Worm (Caenorhabditis elegans): ENCODE results near the gene nipi-3.

nipi-3 gene

DNA sequence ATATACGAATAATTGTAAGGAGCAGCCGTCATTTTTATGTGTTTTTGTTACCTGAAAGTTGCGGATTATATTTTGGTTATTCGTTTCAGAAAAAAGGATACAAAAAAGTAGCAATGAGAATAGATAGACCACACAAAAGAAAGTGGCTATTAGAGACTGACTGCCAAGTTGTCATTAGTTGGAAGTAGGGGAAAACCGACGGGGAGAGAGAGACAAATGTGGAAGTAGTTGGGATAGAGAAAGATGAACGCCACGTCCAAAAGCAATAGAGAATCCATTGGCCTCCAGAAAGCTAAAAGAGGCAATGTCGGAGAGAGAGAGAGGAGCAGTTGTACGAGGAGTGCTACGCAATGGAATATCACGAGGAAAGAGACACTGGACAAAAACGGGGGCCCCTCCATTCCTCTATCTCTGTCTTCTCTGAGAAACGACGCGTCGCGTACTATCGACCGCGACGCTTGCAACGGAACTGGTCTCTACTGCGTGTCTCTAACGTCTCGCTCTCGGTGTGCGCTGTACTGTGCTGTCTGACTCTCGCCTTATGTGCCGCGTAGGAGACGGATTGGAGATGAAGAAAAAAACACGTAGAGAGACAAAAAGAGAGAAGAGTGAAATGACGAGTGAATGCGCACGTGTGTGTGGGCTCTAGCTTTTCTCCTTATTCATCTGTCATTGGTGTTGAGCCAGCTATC lies 1.0 kb upstream of the nipi-3 start, which contains the start of gene rab-14 (continued):
- TF ChIP-seq Y75B8A.6 (GFP tag; IDR thresholded peaks at IDR 0.05), result no peak
- peak; percentile 48; the same call in 1 of the 2 replicates for TF ChIP-seq pha-4 (GFP tag; IDR thresholded peaks at IDR 0.05)
- no peak for TF ChIP-seq pha-4 (tag; optimal IDR thresholded peaks at IDR 0.05)
- TF ChIP-seq jun-1 (tag; optimal IDR thresholded peaks at IDR 0.05), result no peak
- TF ChIP-seq lir-3 (tag; optimal IDR thresholded peaks at IDR 0.05), result no peak
- no peak for TF ChIP-seq nhr-102 (tag; optimal IDR thresholded peaks at IDR 0.05)
- peak; percentile 52 for TF ChIP-seq lin-38 (GFP tag; IDR thresholded peaks at IDR 0.05)
- TF ChIP-seq skn-1 (tag; optimal IDR thresholded peaks at IDR 0.05), result peak; percentile 12
- TF ChIP-seq mxl-2 (GFP tag; conservative IDR thresholded peaks at IDR 0.05), result no peak
- no peak for TF ChIP-seq nhr-10 (tag; optimal IDR thresholded peaks at IDR 0.05)
- TF ChIP-seq hmg-1.1 (GFP tag; IDR thresholded peaks at IDR 0.05), result peak; percentile 87
- no peak for TF ChIP-seq nhr-76 (tag; optimal IDR thresholded peaks at IDR 0.05)
- 0 out of 2 replicates have a peak, but pooled peaks have one; percentile 29 for TF ChIP-seq T26A8.4 (GFP tag; IDR thresholded peaks at IDR 0.05)
- TF ChIP-seq dpl-1 (GFP tag; optimal IDR thresholded peaks at IDR 0.05), result no peak
- TF ChIP-seq lim-7 (GFP tag; IDR thresholded peaks at IDR 0.05), result no peak
- TF ChIP-seq attf-4 (tag; optimal IDR thresholded peaks at IDR 0.05), result no peak
- TF ChIP-seq Y105C5A.15 (GFP tag; IDR thresholded peaks at IDR 0.05), result no peak
- no peak for TF ChIP-seq fos-1 (tag; optimal IDR thresholded peaks at IDR 0.05)
- no peak for TF ChIP-seq ces-1 (GFP tag; optimal IDR thresholded peaks at IDR 0.05)
- no peak for TF ChIP-seq unc-130 (GFP tag; optimal IDR thresholded peaks at IDR 0.05)
- peak; percentile 87 for TF ChIP-seq hlh-30 (tag; optimal IDR thresholded peaks at IDR 0.05; ENCODE audit: insufficient read depth)
- peak; percentile 83 for TF ChIP-seq mep-1 (tag; optimal IDR thresholded peaks at IDR 0.05)
- 0 out of 2 replicates have a peak, but pooled peaks have one; percentile 30 for TF ChIP-seq vab-7 (GFP tag; IDR thresholded peaks at IDR 0.05)
- no peak for TF ChIP-seq daf-8 (GFP tag; IDR thresholded peaks at IDR 0.05)
- TF ChIP-seq nhr-11 (tag; optimal IDR thresholded peaks at IDR 0.05), result peak; percentile 55
- TF ChIP-seq pqm-1 (tag; optimal IDR thresholded peaks at IDR 0.05), result no peak
- TF ChIP-seq mdl-1 (tag; optimal IDR thresholded peaks at IDR 0.05), result peak; percentile 59 to 93
- no peak for TF ChIP-seq duxl-1 (tag; optimal IDR thresholded peaks at IDR 0.05; ENCODE audit: poor library complexity)
- no peak for TF ChIP-seq snpc-4 (tag; optimal IDR thresholded peaks at IDR 0.05)
- peak in 1 of 2 experiments; percentile 90 for TF ChIP-seq unc-62 (GFP tag; optimal IDR thresholded peaks at IDR 0.05 in 1 of 2)
- no peak for TF ChIP-seq unc-62 (tag; optimal IDR thresholded peaks at IDR 0.05)
- TF ChIP-seq F10B5.3 (tag; optimal IDR thresholded peaks at IDR 0.05), result no peak
- no peak for TF ChIP-seq snpc-1.2 (GFP tag; IDR thresholded peaks at IDR 0.05)
- peak; percentile 76 for TF ChIP-seq dmd-6 (GFP tag; IDR thresholded peaks at IDR 0.05)
- TF ChIP-seq ceh-20 (GFP tag; IDR thresholded peaks at IDR 0.05), result peak; percentile 57; the same call in 1 of the 2 replicates
- no peak for TF ChIP-seq Y5F2A.4 (GFP tag; optimal IDR thresholded peaks at IDR 0.05)
- TF ChIP-seq tag-97 (GFP tag; IDR thresholded peaks at IDR 0.05), result no peak
- no peak for TF ChIP-seq zip-11 (GFP tag; IDR thresholded peaks at IDR 0.05)
- TF ChIP-seq nhr-237 (tag; optimal IDR thresholded peaks at IDR 0.05), result no peak

DNA sequence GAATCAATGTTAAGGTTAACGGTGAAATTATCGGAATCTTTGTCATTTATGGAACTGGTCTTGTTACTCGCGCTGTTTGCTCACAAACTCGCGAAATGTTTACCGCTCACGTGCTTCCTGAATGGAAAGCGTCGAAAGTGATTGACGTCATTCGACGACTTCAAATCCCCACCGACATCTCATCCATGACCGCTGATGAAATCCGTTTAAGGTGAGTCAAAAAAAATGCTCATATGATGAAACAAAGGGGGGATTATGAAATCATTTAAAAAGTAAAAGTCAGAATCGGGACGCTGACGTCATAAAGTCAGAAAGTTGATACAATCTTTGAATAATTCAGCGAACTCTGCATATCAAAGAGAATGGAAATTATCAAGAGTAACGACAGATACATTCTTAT lies 824 bp downstream of the nipi-3 start:
- TF ChIP-seq nhr-102 (tag; optimal IDR thresholded peaks at IDR 0.05) (no peak), unc-130 (GFP tag; optimal IDR thresholded peaks at IDR 0.05) (no peak), nhr-11 (tag; optimal IDR thresholded peaks at IDR 0.05) (peak; percentile 70), daf-16 (GFP tag; optimal IDR thresholded peaks at IDR 0.05) (no peak), daf-16 (tag; optimal IDR thresholded peaks at IDR 0.05) (peak; percentile 9), mxl-3 (GFP tag; optimal IDR thresholded peaks at IDR 0.05) (peak; percentile 26), daf-19 (GFP tag; conservative IDR thresholded peaks at IDR 0.05) (no peak), lim-7 (GFP tag; IDR thresholded peaks at IDR 0.05) (no peak), hlh-30 (tag; optimal IDR thresholded peaks at IDR 0.05; ENCODE audit: insufficient read depth) (peak; percentile 45), aha-1 (tag) (peak; percentile 13), lsy-2 (tag; optimal IDR thresholded peaks at IDR 0.05) (peak in 1 of 2 experiments; percentile 8)

Data from whole organism, L4 larva.